Fruit fly (Drosophila melanogaster): ENCODE data around the gene Septin4.

- TF ChIP-seq h (optimal IDR thresholded peaks at IDR 0.05) (no peak), psq (optimal IDR thresholded peaks at IDR 0.05) (no peak), insv (optimal IDR thresholded peaks at IDR 0.05) (no peak)
These were observed 30.4 kb downstream of the Septin4 start, which contains the start of gene CG15865 for dm6 chrX:16664405-16665064.

Measured in Kc167 (cell line).